Worm (Caenorhabditis elegans) whole organism, late embryonic: ENCODE results near the gene npr-39.
A peak's percentile ranks its signal among the peaks of the same experiment; 100 is the strongest.

Source experiments
- C08G9.2 ChIP-seq: sonication (generic microtip); optimal IDR thresholded peaks from 2 replicates; lab custom pipeline; 2016; ENCODE audit warnings: mild to moderate bottlenecking, missing genetic modification characterization, moderate library complexity, missing compliant biosample characterization
- C38D4.7 ChIP-seq: fragments of 200-800 bp; sonication (Bioruptor generic); optimal IDR thresholded peaks from 2 replicates; lab custom pipeline; 2018; ENCODE audit warnings: mild to moderate bottlenecking, missing genetic modification characterization, moderate library complexity, missing compliant biosample characterization
- K02D7.2 ChIP-seq: sonication (generic microtip); optimal IDR thresholded peaks from 2 replicates; lab custom pipeline; 2017; ENCODE audit warnings: mild to moderate bottlenecking, missing genetic modification characterization, missing compliant biosample characterization
- K09A11.1 ChIP-seq: sonication (generic microtip); optimal IDR thresholded peaks from 2 replicates; lab custom pipeline; 2017; ENCODE audit warnings: antibody characterized with exemption, mild to moderate bottlenecking, missing genetic modification characterization, missing compliant biosample characterization; ENCODE audit not compliant: insufficient read depth
- ceh-14 ChIP-seq: sonication (generic microtip); optimal IDR thresholded peaks from 2 replicates; lab custom pipeline; 2016; ENCODE audit warnings: missing genotype, missing genetic modification characterization, missing compliant biosample characterization
- ceh-19 ChIP-seq: fragments of 200-800 bp; sonication (Bioruptor generic); optimal IDR thresholded peaks from 2 replicates; lab custom pipeline; 2018; ENCODE audit warnings: mild to moderate bottlenecking, missing genetic modification characterization, missing compliant biosample characterization
- ceh-2 ChIP-seq: sonication (generic microtip); optimal IDR thresholded peaks from 2 replicates; lab custom pipeline; 2016; ENCODE audit warnings: missing genotype, missing genetic modification characterization, missing compliant biosample characterization
- ceh-24 ChIP-seq: sonication (generic microtip); optimal IDR thresholded peaks from 2 replicates; lab custom pipeline; 2016; ENCODE audit warnings: mild to moderate bottlenecking, missing genetic modification characterization, missing compliant biosample characterization
- ceh-30 ChIP-seq: fragments of 150-350 bp; optimal IDR thresholded peaks from 2 replicates; lab custom pipeline; 2014; ENCODE audit warnings: missing biosample characterization, missing genetic modification characterization
- ceh-45 ChIP-seq: fragments of 200-800 bp; sonication (Bioruptor generic); IDR thresholded peaks from 2 replicates; pipeline ENCODE4 v1.3.6; 2022; ENCODE audit warnings: missing genetic modification reagents, missing genetic modification characterization, missing compliant biosample characterization
- dmd-4 ChIP-seq: sonication (generic microtip); optimal IDR thresholded peaks from 2 replicates; lab custom pipeline; 2016; ENCODE audit warnings: borderline replicate concordance, missing genetic modification characterization, missing compliant biosample characterization
- dve-1 ChIP-seq: sonication (generic microtip); optimal IDR thresholded peaks from 2 replicates; lab custom pipeline; 2017; ENCODE audit warnings: antibody characterized with exemption, mild to moderate bottlenecking, missing genetic modification characterization, missing compliant biosample characterization
- elt-4 ChIP-seq: sonication (generic microtip); optimal IDR thresholded peaks from 2 replicates; lab custom pipeline; 2016; ENCODE audit warnings: missing genetic modification characterization, missing compliant biosample characterization
- ets-4 ChIP-seq: sonication (generic microtip); optimal IDR thresholded peaks from 2 replicates; lab custom pipeline; 2016; ENCODE audit warnings: missing genetic modification characterization, missing compliant biosample characterization
- eyg-1 ChIP-seq: sonication (generic microtip); optimal IDR thresholded peaks from 2 replicates; lab custom pipeline; 2016; ENCODE audit warnings: missing genotype, missing genetic modification characterization, missing compliant biosample characterization
- fax-1 ChIP-seq: sonication (generic microtip); optimal IDR thresholded peaks from 2 replicates; lab custom pipeline; 2016; ENCODE audit warnings: missing genotype, missing genetic modification characterization, missing compliant biosample characterization
- gmeb-2 ChIP-seq: sonication (generic microtip); optimal IDR thresholded peaks from 2 replicates; lab custom pipeline; 2016; ENCODE audit warnings: missing genetic modification characterization, inconsistent platforms, missing compliant biosample characterization
- hlh-15 ChIP-seq: sonication (generic microtip); optimal IDR thresholded peaks from 2 replicates; lab custom pipeline; 2016; ENCODE audit warnings: missing genetic modification characterization, missing compliant biosample characterization
- hlh-30 ChIP-seq: sonication (generic microtip); optimal IDR thresholded peaks from 2 replicates; lab custom pipeline; 2017; ENCODE audit warnings: antibody characterized with exemption, missing genetic modification characterization, missing compliant biosample characterization; ENCODE audit not compliant: insufficient read depth
- hlh-8 ChIP-seq: sonication (generic microtip); optimal IDR thresholded peaks from 2 replicates; lab custom pipeline; 2016; ENCODE audit warnings: missing genotype, missing genetic modification characterization, missing compliant biosample characterization
- lin-11 ChIP-seq: fragments of 200-800 bp; sonication (Bioruptor generic); optimal IDR thresholded peaks from 2 replicates; lab custom pipeline; 2018; ENCODE audit warnings: mild to moderate bottlenecking, missing genetic modification characterization, missing compliant biosample characterization
- nfya-1 ChIP-seq: sonication (generic microtip); optimal IDR thresholded peaks from 2 replicates; lab custom pipeline; 2017; ENCODE audit warnings: missing genetic modification characterization, mild to moderate bottlenecking, missing compliant biosample characterization, antibody characterized with exemption, moderate library complexity
- pag-3 ChIP-seq: sonication (generic microtip); optimal IDR thresholded peaks from 2 replicates; lab custom pipeline; 2016; ENCODE audit warnings: missing compliant biosample characterization, missing genetic modification characterization, borderline replicate concordance
- pat-9 ChIP-seq: fragments of 200-800 bp; sonication (Bioruptor generic); optimal IDR thresholded peaks from 2 replicates; lab custom pipeline; 2018; ENCODE audit warnings: mild to moderate bottlenecking, missing genetic modification characterization, moderate library complexity, missing compliant biosample characterization
- pax-1 ChIP-seq: fragments of 150-350 bp; optimal IDR thresholded peaks from 2 replicates; lab custom pipeline; 2014; ENCODE audit warnings: missing biosample characterization, missing genetic modification characterization
- pha-2 ChIP-seq: sonication (generic microtip); optimal IDR thresholded peaks from 2 replicates; lab custom pipeline; 2017; ENCODE audit warnings: mild to moderate bottlenecking, missing genetic modification characterization, missing compliant biosample characterization
- pqm-1 ChIP-seq: sonication (generic microtip); optimal IDR thresholded peaks from 2 replicates; lab custom pipeline; 2016; ENCODE audit warnings: missing genetic modification characterization, missing compliant biosample characterization
- ref-2 ChIP-seq: sonication (generic microtip); optimal IDR thresholded peaks from 2 replicates; lab custom pipeline; 2016; ENCODE audit warnings: missing genetic modification characterization, missing compliant biosample characterization
- rnt-1 ChIP-seq: sonication (generic microtip); optimal IDR thresholded peaks from 2 replicates; lab custom pipeline; 2016; ENCODE audit warnings: missing genetic modification characterization, missing compliant biosample characterization
- sdc-2 ChIP-seq: sonication (generic microtip); optimal IDR thresholded peaks from 2 replicates; lab custom pipeline; 2016; ENCODE audit warnings: missing genotype, missing genetic modification characterization, missing compliant biosample characterization
- sox-2 ChIP-seq: fragments of 200-800 bp; sonication (Bioruptor generic); IDR thresholded peaks from 2 replicates; pipeline ENCODE4 v1.3.6; 2022; ENCODE audit warnings: missing genetic modification reagents, missing genetic modification characterization, missing compliant biosample characterization
- sox-4 ChIP-seq: sonication (generic microtip); optimal IDR thresholded peaks from 2 replicates; lab custom pipeline; 2017; ENCODE audit warnings: mild to moderate bottlenecking, missing genetic modification characterization, inconsistent platforms, missing compliant biosample characterization
- syd-9 ChIP-seq: sonication (generic microtip); optimal IDR thresholded peaks from 2 replicates; lab custom pipeline; 2016; ENCODE audit warnings: mild to moderate bottlenecking, missing genetic modification characterization, moderate library complexity, missing compliant biosample characterization
- tbx-7 ChIP-seq: sonication (generic microtip); optimal IDR thresholded peaks from 2 replicates; lab custom pipeline; 2016; ENCODE audit warnings: missing genotype, missing genetic modification characterization, missing compliant biosample characterization
- ttx-3 ChIP-seq: sonication (generic microtip); optimal IDR thresholded peaks from 2 replicates; lab custom pipeline; 2016; ENCODE audit warnings: missing genetic modification reagents, missing genetic modification characterization, missing compliant biosample characterization
- unc-42 ChIP-seq: sonication (generic microtip); optimal IDR thresholded peaks from 2 replicates; lab custom pipeline; 2016; ENCODE audit warnings: missing genotype, missing genetic modification characterization, missing compliant biosample characterization
- unc-55 ChIP-seq: sonication (generic microtip); optimal IDR thresholded peaks from 2 replicates; lab custom pipeline; 2017; ENCODE audit warnings: missing biosample characterization, missing genetic modification reagents, missing genetic modification characterization
- unc-86 ChIP-seq: sonication (generic microtip); optimal IDR thresholded peaks from 2 replicates; lab custom pipeline; 2016; ENCODE audit warnings: missing genetic modification characterization, missing compliant biosample characterization
- zip-5 ChIP-seq: sonication (generic microtip); optimal IDR thresholded peaks from 2 replicates; lab custom pipeline; 2016; ENCODE audit warnings: missing genetic modification characterization, missing compliant biosample characterization
- ztf-16 ChIP-seq: sonication (generic microtip); optimal IDR thresholded peaks from 2 replicates; lab custom pipeline; 2017; ENCODE audit warnings: missing genetic modification characterization, missing compliant biosample characterization

Gene npr-39

DNA sequence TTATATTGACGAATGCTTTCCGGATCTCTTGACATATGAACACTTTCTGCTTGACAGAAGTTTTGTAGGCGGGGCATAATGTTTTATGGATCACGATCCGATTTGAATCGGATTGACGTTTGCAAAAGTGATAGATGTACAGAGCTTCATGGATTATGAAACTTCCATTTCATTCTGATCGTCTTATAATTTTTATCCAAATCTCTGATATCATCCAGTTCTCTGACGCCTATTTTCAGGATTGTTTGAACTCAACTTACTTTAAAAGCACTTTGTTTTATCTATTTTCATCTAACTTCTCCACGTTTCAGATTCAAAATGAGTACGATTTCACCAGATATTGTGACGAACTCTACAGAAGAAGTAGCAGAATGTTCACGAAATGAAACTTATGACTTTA lies at the start of gene npr-39:
Gene npr-39, plus strand, starts transcription at position 301 of the 400 bp plus-strand sequence.
- TF ChIP-seq pqm-1: no peak

DNA sequence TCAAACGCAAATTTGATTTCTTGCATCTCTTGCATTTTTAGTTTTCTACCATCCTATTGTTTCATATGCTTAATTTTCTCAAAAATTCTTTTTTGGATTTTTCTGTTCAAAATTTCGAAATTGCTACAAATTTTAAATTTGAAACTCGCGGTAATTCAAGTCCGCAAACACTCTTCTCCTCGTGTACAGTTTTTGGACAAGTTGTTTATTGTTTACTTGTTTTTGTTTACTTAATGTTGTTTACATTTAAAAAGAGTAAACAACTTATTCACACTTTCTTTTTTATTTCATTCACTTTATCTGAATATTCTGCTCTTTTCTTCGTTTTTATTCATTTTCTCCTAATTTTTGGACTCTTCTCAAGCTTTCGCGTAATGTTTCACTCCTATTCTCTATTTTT lies 48.6 kb upstream of the npr-39 start:
- no peak for TF ChIP-seq ceh-24 (tag; lab: Kevin White, UChicago)
- TF ChIP-seq eyg-1 (tag; lab: Kevin White, UChicago): no peak
- TF ChIP-seq syd-9 (tag; lab: Kevin White, UChicago): no peak
- TF ChIP-seq dmd-4 (tag; lab: Kevin White, UChicago): no peak
- no peak for TF ChIP-seq ztf-16 (tag; lab: Kevin White, UChicago)
- no peak for TF ChIP-seq sox-2 (GFP tag; lab: Robert Waterston, UW)
- TF ChIP-seq C08G9.2 (tag; lab: Kevin White, UChicago): no peak
- TF ChIP-seq unc-42 (tag; lab: Kevin White, UChicago): no peak
- no peak for TF ChIP-seq ets-4
- no peak for TF ChIP-seq ref-2 (tag; lab: Kevin White, UChicago)
- no peak for TF ChIP-seq nfya-1 (tag; lab: Kevin White, UChicago)
- TF ChIP-seq pax-1: no peak
- no peak for TF ChIP-seq ceh-19 (GFP tag; lab: Kevin White, UChicago)
- TF ChIP-seq ceh-2 (tag; lab: Kevin White, UChicago): no peak
- no peak for TF ChIP-seq elt-4
- TF ChIP-seq ttx-3: no peak

DNA sequence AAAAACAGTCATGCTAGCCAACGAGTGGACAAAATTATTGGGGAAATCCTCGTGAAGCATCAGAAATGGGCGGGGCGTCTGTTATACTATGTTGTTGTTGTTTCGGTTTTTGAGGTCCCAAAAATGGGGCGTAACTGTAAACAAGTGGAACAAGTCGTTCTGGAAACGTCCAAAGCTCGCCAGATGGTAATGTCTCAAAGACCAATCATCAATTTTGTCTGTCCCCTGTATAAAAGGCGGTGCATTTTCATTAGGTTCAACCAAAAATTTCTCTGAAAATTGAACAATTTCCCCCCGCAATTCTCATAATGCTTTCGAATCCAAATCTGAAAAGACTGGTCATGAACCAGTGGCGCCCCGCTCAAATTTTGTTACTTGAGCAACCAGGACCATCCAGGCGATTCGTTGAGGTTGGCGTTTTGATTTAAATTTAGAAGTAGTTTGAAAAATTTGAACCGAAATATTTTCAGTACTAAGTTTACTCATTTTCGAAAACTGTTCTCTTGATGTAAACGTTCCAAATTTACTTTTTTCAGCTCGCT lies 47.7 kb upstream of the npr-39 start:
- TF ChIP-seq fax-1 (no peak), ets-4 (no peak), ceh-14 (no peak), ceh-24 (tag; lab: Kevin White, UChicago) (no peak), sox-2 (GFP tag; lab: Robert Waterston, UW) (no peak), sdc-2 (tag; lab: Kevin White, UChicago) (no peak), pha-2 (tag; lab: Kevin White, UChicago) (no peak), pax-1 (no peak), tbx-7 (tag; lab: Kevin White, UChicago) (no peak), ceh-45 (GFP tag; lab: Robert Waterston, UW) (no peak), unc-55 (GFP tag; lab: Kevin White, UChicago) (no peak), hlh-8 (tag; lab: Kevin White, UChicago) (no peak), C38D4.7 (GFP tag; lab: Kevin White, UChicago) (no peak), nfya-1 (tag; lab: Kevin White, UChicago) (no peak), gmeb-2 (no peak), K09A11.1 (tag; lab: Kevin White, UChicago) (no peak), lin-11 (tag; lab: Kevin White, UChicago) (no peak), K02D7.2 (tag; lab: Kevin White, UChicago) (no peak), hlh-15 (no peak)

DNA sequence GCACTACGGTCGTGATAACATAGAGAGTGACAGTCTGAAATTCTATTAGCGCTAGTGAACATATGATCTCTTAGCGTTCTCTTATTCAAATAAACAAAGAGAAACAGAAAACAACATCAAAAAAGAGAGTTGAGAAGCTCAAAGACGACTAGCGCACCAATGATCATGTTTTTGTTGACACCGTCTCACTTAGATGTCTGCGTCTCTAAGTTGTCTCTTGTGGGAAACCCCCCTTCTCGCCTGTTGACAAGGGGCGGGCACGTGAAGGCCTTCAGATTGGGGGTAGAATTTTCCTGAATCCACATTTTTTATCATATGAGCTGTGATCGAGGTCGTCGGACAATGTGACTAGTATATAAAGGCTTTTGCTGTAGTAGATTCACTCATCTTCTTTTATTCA lies 46.9 kb upstream of the npr-39 start:
- TF ChIP-seq pat-9 (tag; lab: Kevin White, UChicago): no peak
- peak; percentile 6 for TF ChIP-seq nfya-1 (tag; lab: Kevin White, UChicago)
- peak; percentile 46 for TF ChIP-seq unc-55 (GFP tag; lab: Kevin White, UChicago)
- peak; percentile 31 for TF ChIP-seq hlh-30 (tag; lab: Kevin White, UChicago)

DNA sequence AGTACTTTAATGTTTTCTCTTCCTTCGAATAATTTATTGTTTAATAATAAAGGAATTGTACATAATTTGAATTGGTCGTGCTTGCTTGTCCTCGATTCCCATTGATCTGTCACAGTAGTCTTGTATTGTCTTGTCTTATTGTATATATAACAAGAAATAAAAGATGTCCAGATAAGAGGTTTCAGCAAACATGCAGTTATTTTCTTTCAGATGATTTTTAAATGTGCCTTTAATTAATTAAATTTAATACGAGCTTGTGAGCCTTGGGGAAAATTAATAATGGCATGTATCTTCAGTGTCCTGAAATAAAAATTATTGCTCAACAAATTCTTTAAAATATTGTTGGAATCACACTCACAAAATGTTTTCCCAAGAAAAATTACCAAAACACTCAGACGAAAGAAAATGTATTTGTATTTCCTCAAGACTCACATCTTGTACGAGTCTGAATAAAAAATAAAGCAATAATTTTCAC lies 43.8 kb upstream of the npr-39 start:
- TF ChIP-seq pag-3 (tag; lab: Kevin White, UChicago): no peak
- no peak for TF ChIP-seq rnt-1 (tag; lab: Kevin White, UChicago)
- TF ChIP-seq ceh-24 (tag; lab: Kevin White, UChicago): no peak
- TF ChIP-seq lin-11 (tag; lab: Kevin White, UChicago): no peak
- TF ChIP-seq ets-4: no peak
- no peak for TF ChIP-seq syd-9 (tag; lab: Kevin White, UChicago)
- TF ChIP-seq unc-86 (tag; lab: Kevin White, UChicago): no peak
- TF ChIP-seq nfya-1 (tag; lab: Kevin White, UChicago): no peak
- TF ChIP-seq zip-5 (tag; lab: Kevin White, UChicago): no peak
- no peak for TF ChIP-seq ref-2 (tag; lab: Kevin White, UChicago)
- TF ChIP-seq K02D7.2 (tag; lab: Kevin White, UChicago): no peak
- TF ChIP-seq sox-4 (tag; lab: Kevin White, UChicago): no peak
- TF ChIP-seq hlh-30 (tag; lab: Kevin White, UChicago): no peak
- no peak for TF ChIP-seq dve-1 (tag; lab: Kevin White, UChicago)
- TF ChIP-seq ceh-30 (tag; lab: Kevin White, UChicago): no peak
- no peak for TF ChIP-seq elt-4
- TF ChIP-seq pax-1: no peak
- TF ChIP-seq pat-9 (tag; lab: Kevin White, UChicago): no peak
- no peak for TF ChIP-seq ceh-19 (GFP tag; lab: Kevin White, UChicago)
